Worm (Caenorhabditis elegans) whole organism, young adult: ENCODE results near the gene T23G7.3.

ENCODE experiments used
- F10E7.11 ChIP-seq: sonication (generic microtip); optimal IDR thresholded peaks from 2 replicates; lab custom pipeline; 2017; ENCODE audit warnings: mild to moderate bottlenecking, missing genetic modification characterization, moderate library complexity, missing compliant biosample characterization
- F23B12.7 ChIP-seq: sonication (generic microtip); optimal IDR thresholded peaks from 2 replicates; lab custom pipeline; 2017; ENCODE audit warnings: missing genetic modification characterization, mild to moderate bottlenecking, missing compliant biosample characterization, antibody characterized with exemption, moderate library complexity; ENCODE audit not compliant: insufficient read depth
- F37B4.10 ChIP-seq: fragments of 200-800 bp; sonication (Bioruptor generic); IDR thresholded peaks from 2 replicates; pipeline ENCODE4 v1.3.6; 2022; ENCODE audit warnings: missing genetic modification characterization, missing compliant biosample characterization
- F39B2.1 ChIP-seq: fragments of 200-800 bp; sonication (Bioruptor generic); IDR thresholded peaks from 2 replicates; pipeline ENCODE4 v1.3.6; 2022; ENCODE audit warnings: missing genetic modification reagents, missing genetic modification characterization, missing compliant biosample characterization
- F55B11.4 ChIP-seq: sonication (generic microtip); optimal IDR thresholded peaks from 2 replicates; lab custom pipeline; 2016; ENCODE audit warnings: missing compliant biosample characterization, missing genetic modification characterization, borderline replicate concordance; ENCODE audit not compliant: insufficient read depth
- Y53F4B.3 ChIP-seq: fragments of 200-800 bp; sonication (Bioruptor generic); IDR thresholded peaks from 2 replicates; pipeline ENCODE4 v1.3.6; 2022; ENCODE audit warnings: missing genetic modification reagents, missing genetic modification characterization, missing compliant biosample characterization
- Y79H2A.3 ChIP-seq: fragments of 200-800 bp; sonication (Bioruptor generic); conservative IDR thresholded peaks from 2 replicates; pipeline ENCODE4 v1.3.6; 2022; ENCODE audit warnings: missing genetic modification reagents, missing genetic modification characterization, missing compliant biosample characterization
- Y95B8A.8 ChIP-seq: fragments of 200-800 bp; sonication (Bioruptor generic); IDR thresholded peaks from 2 replicates; pipeline ENCODE4 v1.3.6; 2022; ENCODE audit warnings: missing genetic modification reagents, missing genetic modification characterization, missing compliant biosample characterization
- aptf-3 ChIP-seq: fragments of 200-800 bp; sonication (Bioruptor generic); IDR thresholded peaks from 2 replicates; pipeline ENCODE4 v1.3.6; 2022; ENCODE audit warnings: missing genetic modification characterization, missing compliant biosample characterization
- atf-7 ChIP-seq: sonication (generic microtip); optimal IDR thresholded peaks from 2 replicates; lab custom pipeline; 2017; ENCODE audit warnings: mild to moderate bottlenecking, missing genetic modification characterization, missing compliant biosample characterization
- ceh-40 ChIP-seq: fragments of 200-800 bp; sonication (Bioruptor generic); IDR thresholded peaks from 2 replicates; pipeline ENCODE4 v1.3.6; 2022; ENCODE audit warnings: missing genetic modification characterization, missing compliant biosample characterization
- chd-7 ChIP-seq: sonication (generic microtip); optimal IDR thresholded peaks from 2 replicates; lab custom pipeline; 2016; ENCODE audit warnings: mild to moderate bottlenecking, missing genetic modification characterization, moderate library complexity, missing compliant biosample characterization
- egl-18 ChIP-seq: fragments of 200-800 bp; sonication (Bioruptor generic); IDR thresholded peaks from 2 replicates; pipeline ENCODE4 v1.3.6; 2022; ENCODE audit warnings: missing genetic modification reagents, missing genetic modification characterization, missing compliant biosample characterization
- gei-17 ChIP-seq: fragments of 200-800 bp; sonication (Bioruptor generic); optimal IDR thresholded peaks from 2 replicates; lab custom pipeline; 2018; ENCODE audit warnings: mild to moderate bottlenecking, missing genetic modification characterization, missing compliant biosample characterization
- hmg-20 ChIP-seq: fragments of 200-800 bp; sonication (Bioruptor generic); IDR thresholded peaks from 2 replicates; pipeline ENCODE4 v1.3.6; 2022; ENCODE audit warnings: missing genetic modification reagents, missing genetic modification characterization, missing compliant biosample characterization
- hsf-1 ChIP-seq: fragments of 200-800 bp; sonication (Bioruptor generic); IDR thresholded peaks from 2 replicates; pipeline ENCODE4 v1.3.6; 2022; ENCODE audit warnings: missing genetic modification reagents, missing genetic modification characterization, missing compliant biosample characterization
- lin-35 ChIP-seq, 3 experiments: fragments of 150-350 bp in 2 of 3; sonication (generic microtip) in 1 of 3; optimal IDR thresholded peaks; 2 replicates each; lab custom pipeline; 2014 to 2018; ENCODE audit warnings: missing biosample characterization in 3 of 3, missing genetic modification characterization in 3 of 3, missing genetic modification reagents in 3 of 3
- lsy-27 ChIP-seq: sonication (generic microtip); optimal IDR thresholded peaks from 2 replicates; lab custom pipeline; 2017; ENCODE audit warnings: missing genetic modification characterization, mild to moderate bottlenecking, missing compliant biosample characterization, antibody characterized with exemption, missing genotype, borderline replicate concordance; ENCODE audit not compliant: insufficient read depth
- madf-10 ChIP-seq: sonication (generic microtip); optimal IDR thresholded peaks from 2 replicates; lab custom pipeline; 2016; ENCODE audit warnings: mild to moderate bottlenecking, missing genetic modification characterization, missing compliant biosample characterization
- mes-4 ChIP-seq: sonication (generic microtip); optimal IDR thresholded peaks from 2 replicates; lab custom pipeline; 2016; ENCODE audit warnings: missing genotype, missing genetic modification characterization, missing compliant biosample characterization
- nfya-1 ChIP-seq: sonication (generic microtip); optimal IDR thresholded peaks from 2 replicates; lab custom pipeline; 2017; ENCODE audit warnings: antibody characterized with exemption, missing compliant biosample characterization, missing genetic modification characterization, borderline replicate concordance; ENCODE audit not compliant: insufficient read depth
- nfya-2 ChIP-seq: fragments of 200-800 bp; sonication (Bioruptor generic); IDR thresholded peaks from 2 replicates; pipeline ENCODE4 v1.3.6; 2022; ENCODE audit warnings: missing genetic modification reagents, missing genetic modification characterization, missing compliant biosample characterization
- nhr-120 ChIP-seq: fragments of 200-800 bp; sonication (Bioruptor generic); IDR thresholded peaks from 2 replicates; pipeline ENCODE4 v1.3.6; 2022; ENCODE audit warnings: missing genetic modification characterization, missing compliant biosample characterization
- nhr-179 ChIP-seq: sonication (generic microtip); optimal IDR thresholded peaks from 2 replicates; lab custom pipeline; 2016; ENCODE audit warnings: mild to moderate bottlenecking, missing genetic modification characterization, missing compliant biosample characterization
- pbrm-1 ChIP-seq: fragments of 200-800 bp; sonication (Bioruptor generic); IDR thresholded peaks from 2 replicates; pipeline ENCODE4 v1.3.6; 2022; ENCODE audit warnings: missing genetic modification reagents, missing genetic modification characterization, missing compliant biosample characterization
- rcor-1 ChIP-seq: fragments of 200-800 bp; sonication (Bioruptor generic); IDR thresholded peaks from 2 replicates; pipeline ENCODE4 v1.3.6; 2022; ENCODE audit warnings: missing genetic modification reagents, missing genetic modification characterization, missing compliant biosample characterization
- sdz-38 ChIP-seq: sonication (generic microtip); optimal IDR thresholded peaks from 2 replicates; lab custom pipeline; 2016; ENCODE audit warnings: missing genotype, missing genetic modification characterization, missing compliant biosample characterization
- snpc-1.1 ChIP-seq: sonication (generic microtip); optimal IDR thresholded peaks from 2 replicates; lab custom pipeline; 2017; ENCODE audit warnings: missing genetic modification characterization, mild to moderate bottlenecking, missing compliant biosample characterization, antibody characterized with exemption, moderate library complexity, missing genotype, missing genetic modification reagents; ENCODE audit not compliant: insufficient read depth
- snpc-3.4 ChIP-seq: sonication (generic microtip); optimal IDR thresholded peaks from 2 replicates; lab custom pipeline; 2017; ENCODE audit warnings: missing genetic modification characterization, mild to moderate bottlenecking, missing compliant biosample characterization, antibody characterized with exemption, moderate library complexity, missing genotype, missing genetic modification reagents
- snpc-4 ChIP-seq, 5 experiments: fragments of 150-350 bp in 1 of 5; sonication (generic microtip) in 4 of 5; optimal IDR thresholded peaks; 2 replicates each; lab custom pipeline; 2014 to 2018; ENCODE audit warnings: missing genetic modification characterization in 5 of 5, missing biosample characterization in 3 of 5, antibody characterized with exemption in 2 of 5, mild to moderate bottlenecking in 2 of 5, missing compliant biosample characterization in 2 of 5, missing genotype in 2 of 5, moderate library complexity in 2 of 5, missing genetic modification reagents in 1 of 5
- somi-1 ChIP-seq: fragments of 200-800 bp; sonication (Bioruptor generic); optimal IDR thresholded peaks from 2 replicates; lab custom pipeline; 2018; ENCODE audit warnings: mild to moderate bottlenecking, missing genetic modification characterization, missing compliant biosample characterization
- ztf-6 ChIP-seq: fragments of 200-800 bp; sonication (Bioruptor generic); IDR thresholded peaks from 2 replicates; pipeline ENCODE4 v1.3.6; 2022; ENCODE audit warnings: missing genetic modification reagents, missing genetic modification characterization, missing compliant biosample characterization

T23G7.3 gene

DNA sequence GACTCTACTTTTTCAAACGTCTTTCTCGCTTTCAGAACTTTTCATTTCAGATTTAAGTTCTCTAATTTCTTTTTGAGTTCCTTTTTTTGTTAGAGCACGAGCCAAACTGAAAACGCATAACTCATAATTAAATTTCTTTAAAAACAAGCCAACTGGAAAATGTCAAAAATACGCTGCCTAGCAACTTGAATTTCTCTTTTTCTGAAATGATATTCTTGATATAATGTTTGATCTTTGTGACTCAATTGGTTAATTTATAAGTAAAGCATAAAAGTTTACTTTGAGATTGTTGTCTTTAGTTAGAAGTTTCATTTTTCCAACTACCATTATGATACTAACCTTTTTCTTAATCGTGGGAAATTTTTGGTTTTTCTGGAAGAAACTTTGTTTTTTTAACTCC lies 26.5 kb downstream of the T23G7.3 start:
- no peak for TF ChIP-seq egl-18 (GFP tag; lab: Robert Waterston, UW)
- no peak for TF ChIP-seq lsy-27
- TF ChIP-seq F55B11.4 (tag; lab: Kevin White, UChicago) = no peak
- no peak for TF ChIP-seq atf-7 (tag; lab: Kevin White, UChicago)
- no peak for TF ChIP-seq Y79H2A.3
- TF ChIP-seq, all 124 proteins: peak for 0

DNA sequence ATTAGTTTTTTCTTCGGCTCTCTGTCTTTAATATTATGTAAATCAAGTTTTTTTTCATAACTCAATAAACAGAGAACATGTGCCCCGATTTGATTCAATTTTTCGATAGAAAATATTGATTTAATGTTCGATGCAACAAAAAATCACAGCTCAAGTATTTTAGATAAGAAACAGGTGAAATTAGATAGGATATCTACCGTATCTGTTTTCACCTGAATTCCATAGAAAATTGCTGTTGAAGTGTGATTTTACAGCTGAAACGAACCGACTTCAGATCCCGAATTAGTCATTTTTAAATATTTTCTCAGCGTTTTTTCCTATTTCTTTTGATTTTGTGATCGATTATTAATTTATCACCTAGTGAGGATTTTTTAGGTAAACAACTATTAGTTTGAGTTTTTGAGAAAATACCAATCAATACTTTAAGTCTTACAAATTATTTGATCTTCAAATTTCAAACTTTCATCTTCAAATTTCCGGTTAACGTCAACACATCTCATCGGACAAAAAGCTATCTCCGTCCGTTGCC lies 28.4 kb downstream of the T23G7.3 start, which contains the start of gene Y9C2UA.1:
Gene Y9C2UA.1 (plus strand): TSS at position 479 of the 529 bp plus-strand sequence.
- TF ChIP-seq hsf-1 (no peak), snpc-1.1 (tag; lab: Kevin White, UChicago) (no peak), rcor-1 (no peak), gei-17 (no peak)

DNA sequence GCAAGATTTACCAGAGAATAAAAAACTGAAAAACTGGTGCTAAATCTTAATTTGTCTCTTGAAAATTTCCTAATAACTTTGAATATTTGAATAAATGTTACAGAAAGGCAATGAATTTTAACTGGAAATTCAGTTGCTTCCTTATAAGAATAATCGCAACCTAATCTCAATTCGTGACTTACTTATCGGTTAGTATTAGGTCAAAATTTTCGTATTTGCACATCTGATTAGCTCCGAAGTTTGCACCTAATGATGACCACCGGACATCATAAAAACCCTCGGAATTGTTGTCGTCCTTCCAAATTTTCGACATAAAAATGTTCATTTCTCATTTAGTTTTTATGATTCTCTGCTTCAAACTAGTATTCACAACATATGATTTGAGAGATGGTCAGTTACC lies 29.8 kb downstream of the T23G7.3 start, which contains the start of gene C16D2.3:
Gene C16D2.3 (plus strand): TSS at position 301 of the 400 bp plus-strand sequence.
- no peak for TF ChIP-seq F10E7.11 (tag; lab: Kevin White, UChicago)
- TF ChIP-seq sdz-38 = no peak
- TF ChIP-seq F39B2.1 (GFP tag; lab: Robert Waterston, UW) = no peak
- no peak for TF ChIP-seq ceh-40 (GFP tag; lab: Robert Waterston, UW)

DNA sequence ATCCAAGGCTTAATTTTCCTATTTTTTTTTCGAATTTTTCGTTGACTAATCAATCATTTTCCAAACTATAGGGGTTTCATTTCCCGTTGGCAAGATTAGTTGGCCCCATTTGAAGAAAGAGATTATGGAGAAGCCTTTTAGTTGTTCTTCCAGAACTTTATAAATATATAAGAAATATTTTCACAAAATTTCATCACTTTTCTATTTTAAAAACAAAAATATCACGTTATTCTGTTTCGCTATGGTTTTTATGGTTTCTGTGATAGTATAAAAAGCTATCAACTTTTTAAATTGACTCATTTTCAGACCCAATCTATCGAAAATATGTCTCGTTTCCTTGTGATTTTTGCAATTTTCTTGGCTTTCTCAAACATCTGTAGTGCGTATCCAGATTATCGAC lies 31.8 kb downstream of the T23G7.3 start, which contains the start of gene nlp-78:
Gene nlp-78 (plus strand): TSS at position 301 of the 400 bp plus-strand sequence.
- TF ChIP-seq ztf-6 (GFP tag; lab: Robert Waterston, UW) (no peak), mes-4 (no peak), F37B4.10 (no peak), hmg-20 (no peak), nhr-179 (no peak), aptf-3 (no peak), nhr-120 (GFP tag; lab: Robert Waterston, UW) (no peak), Y95B8A.8 (GFP tag; lab: Robert Waterston, UW) (no peak)

ce11 chrII:9132338-9132737 lies 35.3 kb downstream of the T23G7.3 start:
- TF ChIP-seq sdz-38 (no peak), nfya-2 (GFP tag; lab: Robert Waterston, UW) (no peak), Y53F4B.3 (GFP tag; lab: Robert Waterston, UW) (no peak), chd-7 (tag; lab: Kevin White, UChicago) (peak; percentile 38), madf-10 (tag; lab: Kevin White, UChicago) (no peak), snpc-3.4 (tag; lab: Kevin White, UChicago) (no peak)

- TF ChIP-seq lin-35 (GFP tag; optimal IDR thresholded peaks at IDR 0.05; lab: Kevin White, UChicago) (no peak), pbrm-1 (no peak)
Measured at ce11 chrII:9131363-9131762, 36.3 kb downstream of the T23G7.3 start, which contains the start of gene C16D2.1. Gene C16D2.1, plus strand, starts transcription at chrII:9131663.

DNA sequence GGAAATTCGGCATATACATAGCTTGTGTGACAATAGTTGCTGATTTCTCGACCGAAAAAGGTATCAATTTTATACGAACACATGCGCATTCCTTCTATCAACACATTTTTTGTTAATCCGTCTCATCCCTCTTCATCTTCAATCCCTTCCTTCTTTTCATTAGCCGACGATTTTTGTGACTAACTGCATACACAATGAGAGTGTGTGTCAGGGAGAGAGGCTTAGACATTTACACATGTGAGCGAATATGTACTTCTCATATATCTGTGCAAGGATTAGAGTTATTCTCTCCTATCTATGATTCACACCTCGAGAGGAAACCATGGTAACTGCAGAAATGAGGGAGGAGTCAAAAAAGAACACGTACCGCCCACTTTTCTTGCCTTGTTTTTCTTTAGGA lies 37.3 kb downstream of the T23G7.3 start:
- TF ChIP-seq somi-1 (GFP tag; lab: Kevin White, UChicago) (no peak), nfya-1 (tag; lab: Kevin White, UChicago) (no peak), F23B12.7 (tag; lab: Kevin White, UChicago) (no peak), snpc-4 (GFP tag; optimal IDR thresholded peaks at IDR 0.05; lab: Kevin White, UChicago) (no peak), snpc-4 (tag; optimal IDR thresholded peaks at IDR 0.05; lab: Kevin White, UChicago) (no peak)
